Fruit fly (Drosophila melanogaster) whole organism, pupa: ENCODE data around the gene BG642312.

ENCODE experiments used
- CG10348 ChIP-seq: fragments of 200-800 bp; sonication (Bioruptor generic); IDR thresholded peaks from 2 replicates; pipeline ENCODE4 v1.3.6; 2022; ENCODE audit warnings: missing biosample characterization, missing genetic modification characterization
- CG12605 ChIP-seq: fragments of 200-800 bp; sonication (Bioruptor generic); IDR thresholded peaks from 2 replicates; pipeline ENCODE4 v1.3.6; 2022; ENCODE audit warnings: missing biosample characterization, missing genetic modification characterization
- CG13204 ChIP-seq: fragments of 200-800 bp; sonication (Bioruptor generic); optimal IDR thresholded peaks from 2 replicates; lab custom pipeline; 2018; ENCODE audit warnings: missing biosample characterization, mild to moderate bottlenecking, missing genetic modification characterization, moderate library complexity
- CG14655 ChIP-seq: fragments of 200-800 bp; sonication (Bioruptor generic); optimal IDR thresholded peaks from 3 replicates; lab custom pipeline; 2017; ENCODE audit warnings: mild to moderate bottlenecking, missing biosample characterization, missing genetic modification reagents, missing genetic modification characterization
- CG15710 ChIP-seq: fragments of 200-800 bp; sonication (Bioruptor generic); optimal IDR thresholded peaks from 2 replicates; lab custom pipeline; 2018; ENCODE audit warnings: missing biosample characterization, mild to moderate bottlenecking, missing genetic modification characterization, moderate library complexity
- CG17806 ChIP-seq: fragments of 200-800 bp; sonication (Bioruptor generic); optimal IDR thresholded peaks from 2 replicates; lab custom pipeline; 2018; ENCODE audit warnings: missing biosample characterization, mild to moderate bottlenecking, missing genetic modification characterization, moderate library complexity
- CG32121 ChIP-seq: fragments of 200-800 bp; sonication (Bioruptor generic); IDR thresholded peaks from 2 replicates; pipeline ENCODE4 v1.3.6; 2022; ENCODE audit warnings: missing biosample characterization, missing genetic modification characterization
- CG34367 ChIP-seq: fragments of 200-800 bp; sonication (Bioruptor generic); optimal IDR thresholded peaks from 2 replicates; lab custom pipeline; 2018; ENCODE audit warnings: missing biosample characterization, mild to moderate bottlenecking, missing genetic modification characterization
- CG4496 ChIP-seq: fragments of 200-800 bp; sonication (Bioruptor generic); IDR thresholded peaks from 3 replicates; pipeline ENCODE4 v1.3.6; 2022; ENCODE audit warnings: missing biosample characterization, missing genetic modification characterization
- CG8159 ChIP-seq: fragments of 200-800 bp; sonication (Bioruptor generic); optimal IDR thresholded peaks from 3 replicates; lab custom pipeline; 2018; ENCODE audit warnings: missing biosample characterization, mild to moderate bottlenecking, missing genetic modification characterization, moderate library complexity
- CG8301 ChIP-seq: fragments of 200-800 bp; sonication (Bioruptor generic); optimal IDR thresholded peaks from 2 replicates; lab custom pipeline; 2018; ENCODE audit warnings: missing biosample characterization, mild to moderate bottlenecking, missing genetic modification characterization
- CG9948 ChIP-seq: fragments of 200-800 bp; sonication (Bioruptor generic); optimal IDR thresholded peaks from 2 replicates; lab custom pipeline; 2018; ENCODE audit warnings: missing biosample characterization, mild to moderate bottlenecking, missing genetic modification characterization, moderate library complexity
- D1 ChIP-seq: fragments of 200-800 bp; sonication (Bioruptor generic); optimal IDR thresholded peaks from 2 replicates; lab custom pipeline; 2018; ENCODE audit warnings: missing biosample characterization, mild to moderate bottlenecking, missing genetic modification characterization, moderate library complexity
- EcR ChIP-seq: fragments of 200-800 bp; sonication (Bioruptor generic); optimal IDR thresholded peaks from 3 replicates; lab custom pipeline; 2019; ENCODE audit warnings: missing biosample characterization, missing genetic modification characterization, mild to moderate bottlenecking, moderate library complexity, missing genetic modification reagents
- Ets98B ChIP-seq: fragments of 200-800 bp; sonication (Bioruptor generic); IDR thresholded peaks from 2 replicates; pipeline ENCODE4 v1.3.6; 2022; ENCODE audit warnings: missing biosample characterization, missing genetic modification characterization
- Pif1A ChIP-seq: fragments of 200-800 bp; sonication (Bioruptor generic); optimal IDR thresholded peaks from 3 replicates; lab custom pipeline; 2016; ENCODE audit warnings: missing biosample characterization, missing genetic modification characterization
- Pif1B ChIP-seq: fragments of 200-800 bp; sonication (Bioruptor generic); optimal IDR thresholded peaks from 3 replicates; lab custom pipeline; 2016; ENCODE audit warnings: missing biosample characterization, missing genetic modification characterization
- Snoo ChIP-seq: fragments of 200-800 bp; sonication (Bioruptor generic); optimal IDR thresholded peaks from 3 replicates; lab custom pipeline; 2017; ENCODE audit warnings: missing biosample characterization, mild to moderate bottlenecking, missing genetic modification characterization, inconsistent platforms
- fd96Ca ChIP-seq: fragments of 200-800 bp; sonication (Bioruptor generic); IDR thresholded peaks from 3 replicates; pipeline ENCODE4 v1.3.6; 2022; ENCODE audit warnings: missing biosample characterization, missing genetic modification characterization
- gl ChIP-seq: fragments of 200-800 bp; sonication (Bioruptor generic); optimal IDR thresholded peaks from 2 replicates; lab custom pipeline; 2018; ENCODE audit warnings: missing biosample characterization, mild to moderate bottlenecking, missing genetic modification characterization
- rn ChIP-seq: fragments of 200-800 bp; sonication (Bioruptor generic); IDR thresholded peaks from 2 replicates; pipeline ENCODE4 v1.3.6; 2022; ENCODE audit warnings: missing biosample characterization, missing genetic modification characterization

The BG642312 gene

DNA sequence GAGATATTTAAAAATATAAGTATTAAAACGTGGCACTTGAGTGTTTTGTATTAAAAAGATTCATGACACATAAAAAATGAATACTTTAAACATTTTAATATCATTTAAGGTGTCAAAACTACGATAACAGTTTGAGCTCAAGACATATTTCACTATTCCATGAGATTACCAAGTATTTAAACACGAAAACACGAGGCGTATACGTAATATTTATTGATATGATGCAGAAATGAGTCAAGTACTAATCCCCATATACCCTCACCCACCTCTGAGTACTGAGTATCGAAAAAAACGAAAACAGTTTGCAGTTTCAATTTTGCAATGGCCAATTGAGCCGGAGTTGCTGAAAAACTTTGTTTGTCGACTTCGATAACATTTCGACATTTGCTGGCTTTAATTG, 34.9 kb upstream of the BG642312 start:
- TF ChIP-seq Pif1A (peak; percentile 7), D1 (tag; lab: Kevin White, UChicago) (no peak)

DNA sequence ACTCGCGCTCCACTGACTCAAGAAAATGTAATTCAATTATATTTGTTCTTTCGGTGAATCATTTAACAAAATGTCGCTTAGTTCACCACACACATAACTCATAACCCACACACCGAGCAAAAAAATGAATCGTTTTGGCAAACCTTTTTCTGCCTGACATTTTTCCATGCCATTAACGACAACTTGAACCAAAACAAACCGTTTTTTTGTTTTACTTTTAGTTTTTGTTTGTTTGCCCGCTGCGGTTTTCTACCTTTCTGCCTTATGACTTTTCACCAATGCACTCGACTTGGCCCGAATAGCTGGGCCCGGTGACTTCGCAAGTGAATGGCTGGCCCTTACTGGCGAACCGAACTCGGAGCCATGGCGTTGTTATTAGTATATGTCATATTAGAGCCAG, 34.3 kb upstream of the BG642312 start:
- TF ChIP-seq CG14655 (GFP tag; lab: Kevin White, UChicago): no peak
- TF ChIP-seq Snoo (tag; lab: Kevin White, UChicago): no peak
- no peak for TF ChIP-seq CG32121 (GFP tag; lab: Robert Waterston, UW)
- TF ChIP-seq CG10348 (GFP tag; lab: Robert Waterston, UW): no peak
- no peak for TF ChIP-seq CG13204 (GFP tag; lab: Kevin White, UChicago)
- TF ChIP-seq CG15710: no peak
- no peak for TF ChIP-seq fd96Ca
- no peak for TF ChIP-seq CG8159
- TF ChIP-seq, all 21 proteins: peak for 0

DNA sequence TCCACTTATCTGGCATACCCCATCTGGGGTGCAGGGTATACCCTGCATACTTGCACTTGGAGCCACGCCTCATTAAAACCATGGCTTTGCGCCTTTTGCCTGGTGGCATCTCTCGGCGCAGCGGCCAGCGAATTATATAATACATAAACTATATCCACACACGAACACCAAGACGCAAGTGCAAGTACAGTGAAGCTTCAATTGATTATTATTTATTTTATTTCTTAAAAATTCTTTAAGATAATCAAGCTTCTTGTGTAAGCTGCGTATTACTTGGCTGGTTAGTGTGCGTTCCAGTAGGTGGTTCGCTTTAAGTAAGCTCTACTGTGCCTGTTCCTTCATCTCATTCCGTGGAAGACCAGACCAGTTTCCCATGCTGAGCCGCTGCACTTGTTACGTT, 33.1 kb upstream of the BG642312 start:
- peak; percentile 93 for TF ChIP-seq fd96Ca
- peak; percentile 48 for TF ChIP-seq CG9948 (tag; lab: Kevin White, UChicago)
- peak; percentile 69 for TF ChIP-seq CG15710
- TF ChIP-seq CG14655 (GFP tag; lab: Kevin White, UChicago): peak; percentile 86
- peak; percentile 31 for TF ChIP-seq gl (tag; lab: Kevin White, UChicago)
- TF ChIP-seq CG17806 (tag; lab: Kevin White, UChicago): peak; percentile 71
- TF ChIP-seq CG8159: peak; percentile 65
- TF ChIP-seq CG32121 (GFP tag; lab: Robert Waterston, UW): peak; percentile 76
- peak; percentile 39 for TF ChIP-seq CG13204 (GFP tag; lab: Kevin White, UChicago)
- TF ChIP-seq Pif1B (GFP tag; lab: Kevin White, UChicago): peak; percentile 95
- TF ChIP-seq Snoo (tag; lab: Kevin White, UChicago): peak; percentile 50
- peak; percentile 53; the same call in 1 of the 2 replicates for TF ChIP-seq CG10348 (GFP tag; lab: Robert Waterston, UW)
- peak; percentile 68 for TF ChIP-seq CG8301 (tag; lab: Kevin White, UChicago)
- no peak for TF ChIP-seq rn
- TF ChIP-seq EcR: no peak
- TF ChIP-seq D1 (tag; lab: Kevin White, UChicago): no peak
- peak; percentile 87 for TF ChIP-seq Ets98B (GFP tag; lab: Robert Waterston, UW)
- TF ChIP-seq CG4496 (GFP tag; lab: Robert Waterston, UW): peak; percentile 87
- TF ChIP-seq CG12605: peak; percentile 75
- TF ChIP-seq Pif1A: peak; percentile 88
- TF ChIP-seq CG34367 (tag; lab: Kevin White, UChicago): peak; percentile 56

DNA sequence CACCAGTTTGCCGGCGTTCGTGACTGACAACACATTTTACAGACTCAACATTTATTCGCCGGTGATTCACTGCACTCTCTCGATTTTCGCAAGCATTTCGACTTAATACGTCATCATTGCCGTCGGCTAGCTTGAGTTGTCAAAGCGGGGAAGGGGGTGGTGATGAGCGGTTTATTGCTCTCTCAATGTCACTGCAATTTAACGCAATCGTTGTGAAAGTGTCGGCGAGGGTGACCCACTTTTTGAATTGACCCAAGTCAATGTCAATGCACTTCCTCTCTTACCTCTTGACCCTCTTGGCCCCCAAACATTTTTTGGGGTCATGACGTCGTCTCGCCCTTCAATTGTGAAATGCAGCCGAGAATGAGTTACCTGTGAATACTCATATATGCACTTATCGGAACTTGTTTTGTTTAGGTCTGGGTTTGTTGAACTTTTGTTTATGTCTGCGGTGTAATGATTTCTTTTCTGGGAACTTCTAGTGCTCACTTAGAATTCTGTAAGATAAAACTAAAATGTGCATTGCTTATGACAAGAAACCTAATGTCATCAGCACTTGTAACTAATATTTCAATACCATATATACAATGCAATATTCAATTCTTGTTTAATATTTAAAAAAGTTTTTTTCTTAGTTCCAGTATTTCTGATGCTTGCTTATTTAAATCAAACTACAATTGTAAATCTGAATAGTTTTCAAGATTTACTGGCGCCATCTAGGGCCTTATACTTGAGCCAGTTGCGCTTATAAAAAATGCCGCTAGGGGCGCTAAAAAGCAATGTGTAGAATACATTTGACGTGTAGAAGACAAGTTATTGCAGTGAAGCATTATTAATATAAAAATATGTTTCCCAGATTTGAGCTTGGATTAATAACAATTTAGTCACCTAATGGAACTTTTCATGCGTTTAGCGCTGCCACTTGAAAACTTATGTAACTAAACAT, 31.0 kb upstream of the BG642312 start:
- TF ChIP-seq CG8301 (tag; lab: Kevin White, UChicago): no peak
- TF ChIP-seq EcR: peak; percentile 95
- no peak for TF ChIP-seq gl (tag; lab: Kevin White, UChicago)
- TF ChIP-seq fd96Ca: no peak
- TF ChIP-seq CG8159: no peak
- no peak for TF ChIP-seq Pif1B (GFP tag; lab: Kevin White, UChicago)
- TF ChIP-seq CG9948 (tag; lab: Kevin White, UChicago): no peak
- no peak for TF ChIP-seq CG32121 (GFP tag; lab: Robert Waterston, UW)
- TF ChIP-seq CG15710: no peak
- no peak for TF ChIP-seq CG12605
- no peak for TF ChIP-seq CG13204 (GFP tag; lab: Kevin White, UChicago)
- peak; percentile 48 for TF ChIP-seq D1 (tag; lab: Kevin White, UChicago)
- no peak for TF ChIP-seq CG14655 (GFP tag; lab: Kevin White, UChicago)
- no peak for TF ChIP-seq CG17806 (tag; lab: Kevin White, UChicago)
- no peak for TF ChIP-seq Snoo (tag; lab: Kevin White, UChicago)

DNA sequence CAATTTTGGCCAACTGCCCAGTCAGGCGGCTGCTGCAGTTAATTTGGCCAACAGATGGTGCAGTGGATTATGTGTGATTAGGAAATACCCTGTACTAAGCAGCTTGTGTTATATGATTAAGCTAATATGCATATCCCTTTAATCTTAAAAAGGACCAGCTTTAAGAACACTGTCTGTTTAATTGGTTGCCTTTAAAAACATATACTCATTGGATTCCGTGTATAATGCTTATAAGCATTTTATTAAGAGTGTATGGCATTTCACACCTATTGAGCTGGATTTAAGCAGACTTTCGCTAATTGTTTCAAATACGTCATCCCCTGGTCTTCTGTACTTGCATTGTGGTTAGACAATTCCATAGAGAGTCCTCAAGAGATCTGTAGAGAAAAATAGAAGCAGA, 30.3 kb upstream of the BG642312 start:
- peak; percentile 65 for TF ChIP-seq CG14655 (GFP tag; lab: Kevin White, UChicago)
- TF ChIP-seq CG8301 (tag; lab: Kevin White, UChicago): peak; percentile 79
- no peak for TF ChIP-seq CG10348 (GFP tag; lab: Robert Waterston, UW)
- no peak for TF ChIP-seq Snoo (tag; lab: Kevin White, UChicago)

DNA sequence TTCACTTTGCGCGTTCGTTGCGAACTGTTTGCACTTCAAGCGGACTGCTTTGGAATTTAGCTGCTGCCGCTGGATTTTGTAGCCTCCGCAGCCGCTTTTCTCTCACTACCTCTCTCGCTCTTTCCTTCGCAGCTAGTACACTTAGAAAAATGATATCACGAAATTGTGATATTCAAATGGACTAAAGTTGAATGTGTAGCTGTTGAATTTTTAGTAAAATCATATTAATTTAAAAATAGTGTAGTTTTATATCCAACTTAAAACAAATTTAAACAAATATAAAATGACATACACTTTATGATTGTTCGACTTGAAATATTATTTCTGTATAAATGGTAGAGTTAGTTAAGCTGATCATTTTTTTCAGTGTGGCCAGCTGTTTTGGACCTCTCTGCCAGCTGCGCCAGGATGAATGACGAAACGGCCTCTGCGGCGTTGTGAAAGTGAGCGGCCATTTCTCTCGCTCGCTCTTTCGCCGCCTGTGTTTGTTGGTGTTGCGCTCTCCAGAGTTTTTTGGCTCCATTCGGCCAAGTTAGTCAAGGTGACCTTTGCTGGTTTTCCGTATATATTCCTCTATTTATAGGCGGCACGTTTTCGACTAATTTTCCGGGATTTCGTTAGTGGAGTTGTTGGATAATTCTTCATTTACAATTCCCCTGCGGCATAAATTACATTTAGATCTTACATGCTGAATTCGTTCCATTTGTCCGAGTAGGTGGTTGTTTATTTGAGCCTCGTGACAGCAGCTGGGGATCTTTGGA, 29.6 kb upstream of the BG642312 start, which contains the start of gene Ldh:
TSS of gene Ldh (minus strand) at position 51 of the 761 bp plus-strand sequence.
- TF ChIP-seq CG8159 (peak; percentile 91), fd96Ca (peak; percentile 85), CG12605 (peak; percentile 88), D1 (tag; lab: Kevin White, UChicago) (peak; percentile 62), CG10348 (GFP tag; lab: Robert Waterston, UW) (0 out of 2 replicates have a peak, but pooled peaks have one; percentile 29), rn (peak; percentile 80), CG32121 (GFP tag; lab: Robert Waterston, UW) (peak; percentile 95), Snoo (tag; lab: Kevin White, UChicago) (peak; percentile 97), Ets98B (GFP tag; lab: Robert Waterston, UW) (peak; percentile 88), Pif1B (GFP tag; lab: Kevin White, UChicago) (peak; percentile 95), CG14655 (GFP tag; lab: Kevin White, UChicago) (peak; percentile 96), CG13204 (GFP tag; lab: Kevin White, UChicago) (peak; percentile 80), CG8301 (tag; lab: Kevin White, UChicago) (peak; percentile 95), CG9948 (tag; lab: Kevin White, UChicago) (peak; percentile 88), CG34367 (tag; lab: Kevin White, UChicago) (peak; percentile 86), CG4496 (GFP tag; lab: Robert Waterston, UW) (peak; percentile 91), gl (tag; lab: Kevin White, UChicago) (peak; percentile 44), EcR (no peak), CG15710 (peak; percentile 90), CG17806 (tag; lab: Kevin White, UChicago) (peak; percentile 87), Pif1A (peak; percentile 95)
